Worm (Caenorhabditis elegans) whole organism, L4/young adult: ENCODE results near the gene sft-1.

Experiments
- dao-5 ChIP-seq: sonication (generic microtip); optimal IDR thresholded peaks from 2 replicates; lab custom pipeline; 2016; ENCODE audit warnings: missing genotype, missing genetic modification characterization, moderate library complexity, missing compliant biosample characterization
- him-1 ChIP-seq: sonication (generic microtip); optimal IDR thresholded peaks from 2 replicates; lab custom pipeline; 2016; ENCODE audit warnings: missing genotype, missing genetic modification reagents, missing genetic modification characterization, missing compliant biosample characterization

DNA sequence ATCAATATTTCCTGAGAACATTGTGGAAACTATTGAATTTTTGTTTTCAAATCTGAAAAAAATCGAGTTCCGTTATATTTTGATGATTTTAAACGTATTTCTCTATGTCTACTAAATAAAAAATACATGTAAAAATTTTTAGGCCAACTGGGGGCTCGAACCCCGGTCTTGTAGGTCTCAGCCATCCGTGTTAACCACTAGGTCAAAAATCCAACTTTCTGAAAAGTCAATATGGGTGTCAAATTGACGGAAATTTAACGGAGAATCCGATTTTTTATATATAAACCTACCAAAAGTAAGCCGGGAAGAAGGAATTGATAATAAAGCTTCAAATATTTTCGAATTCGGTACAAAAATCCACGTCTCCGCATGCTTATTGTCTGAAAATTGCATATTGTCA lies 19.8 kb downstream of the sft-1 start:
- TF ChIP-seq him-1 (tag; lab: Kevin White, UChicago) (no peak), dao-5 (tag; lab: Kevin White, UChicago) (no peak)
